Worm (Caenorhabditis elegans) whole organism, L2 larva: ENCODE results near the gene pptr-2.

ENCODE experiments used
- C34F6.9 ChIP-seq: fragments of 150-350 bp; optimal IDR thresholded peaks from 2 replicates; lab custom pipeline; 2014; ENCODE audit warnings: missing biosample characterization, missing genetic modification characterization
- F13H6.1 ChIP-seq: sonication (generic microtip); optimal IDR thresholded peaks from 2 replicates; lab custom pipeline; 2016; ENCODE audit warnings: missing genetic modification characterization, missing compliant biosample characterization
- R02D3.7 ChIP-seq: fragments of 150-350 bp; optimal IDR thresholded peaks from 2 replicates; lab custom pipeline; 2014; ENCODE audit warnings: missing biosample characterization, missing genetic modification characterization
- Y55F3AM.14 ChIP-seq: fragments of 200-800 bp; sonication (Bioruptor generic); optimal IDR thresholded peaks from 2 replicates; lab custom pipeline; 2018; ENCODE audit warnings: mild to moderate bottlenecking, missing genetic modification characterization, missing compliant biosample characterization
- ZK546.5 ChIP-seq: sonication (generic microtip); optimal IDR thresholded peaks from 2 replicates; lab custom pipeline; 2017; ENCODE audit warnings: missing biosample characterization, missing genetic modification characterization
- alr-1 ChIP-seq: fragments of 150-350 bp; optimal IDR thresholded peaks from 2 replicates; lab custom pipeline; 2014; ENCODE audit warnings: missing biosample characterization, missing genetic modification characterization
- aly-2 ChIP-seq: fragments of 150-350 bp; optimal IDR thresholded peaks from 2 replicates; lab custom pipeline; 2014; ENCODE audit warnings: missing biosample characterization, missing genetic modification characterization
- ama-1 ChIP-seq: fragments of 150-350 bp; optimal IDR thresholded peaks from 2 replicates; lab custom pipeline; 2018; ENCODE audit warnings: inconsistent platforms
- blmp-1 ChIP-seq: sonication (generic microtip); optimal IDR thresholded peaks from 2 replicates; lab custom pipeline; 2017; ENCODE audit warnings: missing genetic modification characterization, mild to moderate bottlenecking, missing compliant biosample characterization, antibody characterized with exemption, moderate library complexity; ENCODE audit not compliant: insufficient read depth
- ceh-82 ChIP-seq: fragments of 150-350 bp; optimal IDR thresholded peaks from 2 replicates; lab custom pipeline; 2014; ENCODE audit warnings: missing biosample characterization, missing genetic modification characterization
- crh-2 ChIP-seq: sonication (generic microtip); optimal IDR thresholded peaks from 2 replicates; lab custom pipeline; 2017; ENCODE audit warnings: missing biosample characterization, missing genetic modification characterization
- dmd-4 ChIP-seq: sonication (generic microtip); optimal IDR thresholded peaks from 2 replicates; lab custom pipeline; 2017; ENCODE audit warnings: missing biosample characterization, missing genetic modification characterization
- elt-1 ChIP-seq: fragments of 150-350 bp; optimal IDR thresholded peaks from 2 replicates; lab custom pipeline; 2014; ENCODE audit warnings: missing biosample characterization, missing genetic modification characterization
- elt-3 ChIP-seq: sonication (generic microtip); optimal IDR thresholded peaks from 2 replicates; lab custom pipeline; 2017; ENCODE audit warnings: missing biosample characterization, missing genetic modification characterization
- fos-1 ChIP-seq: fragments of 150-350 bp; optimal IDR thresholded peaks from 2 replicates; lab custom pipeline; 2014; ENCODE audit warnings: missing biosample characterization, missing genetic modification characterization
- gmeb-1 ChIP-seq: fragments of 150-350 bp; optimal IDR thresholded peaks from 2 replicates; lab custom pipeline; 2014; ENCODE audit warnings: missing biosample characterization, missing genetic modification characterization
- lin-13 ChIP-seq: fragments of 150-350 bp; optimal IDR thresholded peaks from 2 replicates; lab custom pipeline; 2014; ENCODE audit warnings: missing biosample characterization, missing genetic modification reagents, missing genetic modification characterization
- lin-39 ChIP-seq: fragments of 150-350 bp; optimal IDR thresholded peaks from 2 replicates; lab custom pipeline; 2014; ENCODE audit warnings: missing biosample characterization, missing genetic modification reagents, missing genetic modification characterization
- lsy-2 ChIP-seq, 2 experiments: fragments of 150-350 bp in 1 of 2; sonication (generic microtip) in 1 of 2; optimal IDR thresholded peaks; 2 replicates each; lab custom pipeline; 2014 to 2017; ENCODE audit warnings: missing biosample characterization in 2 of 2, missing genetic modification characterization in 2 of 2
- mab-5 ChIP-seq: fragments of 150-350 bp; optimal IDR thresholded peaks from 2 replicates; lab custom pipeline; 2014; ENCODE audit warnings: missing biosample characterization, missing genetic modification characterization
- mbf-1 ChIP-seq: sonication (generic microtip); optimal IDR thresholded peaks from 2 replicates; lab custom pipeline; 2017; ENCODE audit warnings: missing biosample characterization, missing genetic modification characterization
- nhr-10 ChIP-seq: sonication (generic microtip); optimal IDR thresholded peaks from 2 replicates; lab custom pipeline; 2017; ENCODE audit warnings: missing biosample characterization, missing genetic modification characterization
- nhr-12 ChIP-seq: fragments of 150-350 bp; optimal IDR thresholded peaks from 2 replicates; lab custom pipeline; 2014; ENCODE audit warnings: missing biosample characterization, missing genetic modification characterization
- nhr-129 ChIP-seq: fragments of 150-350 bp; optimal IDR thresholded peaks from 2 replicates; lab custom pipeline; 2014; ENCODE audit warnings: missing biosample characterization, missing genetic modification characterization
- nhr-21 ChIP-seq: fragments of 150-350 bp; optimal IDR thresholded peaks from 2 replicates; lab custom pipeline; 2014; ENCODE audit warnings: missing biosample characterization, missing genetic modification characterization
- nhr-237 ChIP-seq: fragments of 150-350 bp; optimal IDR thresholded peaks from 2 replicates; lab custom pipeline; 2014; ENCODE audit warnings: missing biosample characterization, missing genetic modification characterization
- nhr-25 ChIP-seq: fragments of 150-350 bp; sonication (generic microtip); optimal IDR thresholded peaks from 3 replicates; lab custom pipeline; 2014; ENCODE audit warnings: missing biosample characterization, missing genetic modification characterization
- peb-1 ChIP-seq: fragments of 150-350 bp; optimal IDR thresholded peaks from 2 replicates; lab custom pipeline; 2014; ENCODE audit warnings: missing biosample characterization, missing genetic modification characterization
- sma-3 ChIP-seq: sonication (generic microtip); optimal IDR thresholded peaks from 2 replicates; lab custom pipeline; 2016; ENCODE audit warnings: missing genetic modification reagents, missing genetic modification characterization, missing compliant biosample characterization
- sma-9 ChIP-seq, 2 experiments: fragments of 150-350 bp in 1 of 2; sonication (generic microtip) in 1 of 2; optimal IDR thresholded peaks; 2 replicates each; lab custom pipeline; 2014 to 2016; ENCODE audit warnings: missing genetic modification characterization in 2 of 2, mild to moderate bottlenecking in 1 of 2, missing biosample characterization in 1 of 2, missing compliant biosample characterization in 1 of 2, missing genetic modification reagents in 1 of 2, moderate library complexity in 1 of 2
- snpc-4 ChIP-seq: fragments of 150-350 bp; optimal IDR thresholded peaks from 2 replicates; lab custom pipeline; 2014; ENCODE audit warnings: missing biosample characterization, missing genetic modification characterization
- unc-39 ChIP-seq: fragments of 150-350 bp; optimal IDR thresholded peaks from 2 replicates; lab custom pipeline; 2014; ENCODE audit warnings: missing biosample characterization, missing genetic modification characterization
- unc-55 ChIP-seq: fragments of 150-350 bp; sonication (generic microtip); optimal IDR thresholded peaks from 3 replicates; lab custom pipeline; 2014; ENCODE audit warnings: missing biosample characterization, missing genetic modification reagents, missing genetic modification characterization
- zag-1 ChIP-seq: fragments of 150-350 bp; optimal IDR thresholded peaks from 2 replicates; lab custom pipeline; 2014; ENCODE audit warnings: missing biosample characterization, missing genetic modification characterization
- ztf-1 ChIP-seq: fragments of 200-800 bp; sonication (Bioruptor generic); conservative IDR thresholded peaks from 2 replicates; pipeline ENCODE4 v1.3.6; 2022; ENCODE audit warnings: missing genetic modification characterization, missing compliant biosample characterization
- ztf-11 ChIP-seq: sonication (generic microtip); optimal IDR thresholded peaks from 2 replicates; lab custom pipeline; 2017; ENCODE audit warnings: missing biosample characterization, missing genetic modification characterization
- ztf-4 ChIP-seq: fragments of 150-350 bp; optimal IDR thresholded peaks from 2 replicates; lab custom pipeline; 2014; ENCODE audit warnings: missing biosample characterization, missing genetic modification characterization

Gene pptr-2

DNA sequence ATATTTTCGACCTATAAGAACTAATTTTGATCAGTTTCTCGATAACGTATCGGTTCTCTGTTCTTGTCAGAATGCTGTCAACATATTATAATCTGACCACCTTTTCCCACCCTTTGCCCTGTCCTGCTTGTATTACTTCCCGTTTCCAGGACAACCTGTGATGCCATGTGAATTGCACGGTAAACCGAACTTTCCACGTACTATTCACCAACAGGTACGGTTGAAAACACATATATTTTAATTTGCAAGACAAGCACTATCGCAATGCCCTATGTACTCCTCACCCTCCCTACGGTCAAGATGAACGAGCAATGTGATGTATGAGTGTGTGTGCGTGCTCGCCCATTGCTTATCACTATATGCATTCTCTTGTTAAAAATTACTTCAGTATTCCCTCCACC is 25.6 kb downstream of the pptr-2 start:
- TF ChIP-seq sma-3 (no peak), sma-9 (GFP tag; optimal IDR thresholded peaks at IDR 0.05; lab: Kevin White, UChicago) (peak; percentile 32), sma-9 (tag; optimal IDR thresholded peaks at IDR 0.05; lab: Kevin White, UChicago) (no peak), aly-2 (tag; lab: Kevin White, UChicago) (no peak), fos-1 (tag; lab: Kevin White, UChicago) (peak; percentile 65), gmeb-1 (no peak)

DNA sequence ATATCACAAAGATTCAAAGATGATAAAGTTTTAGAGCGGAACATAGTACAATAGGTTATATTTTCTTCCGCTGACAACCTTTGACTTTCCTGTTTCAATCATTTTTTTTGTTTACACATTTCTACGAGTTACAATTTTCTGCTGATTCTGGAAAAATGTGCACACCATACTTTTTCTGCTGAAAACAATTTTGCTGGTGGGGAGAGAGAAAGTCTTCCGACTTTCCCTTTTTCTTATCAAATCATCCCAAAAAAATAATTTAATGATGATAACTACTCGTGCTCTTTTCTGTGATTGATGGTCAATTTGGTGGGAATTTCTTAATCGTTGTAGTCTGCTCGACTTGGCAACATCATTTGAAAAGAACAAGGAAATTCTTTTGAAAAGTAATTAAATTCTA is 27.1 kb downstream of the pptr-2 start:
- TF ChIP-seq fos-1 (tag; lab: Kevin White, UChicago) (peak; percentile 25), dmd-4 (tag; lab: Kevin White, UChicago) (no peak), lsy-2 (tag; optimal IDR thresholded peaks at IDR 0.05; lab: Kevin White, UChicago) (no peak), F13H6.1 (tag; lab: Kevin White, UChicago) (no peak), elt-1 (tag; lab: Kevin White, UChicago) (no peak), blmp-1 (tag; lab: Kevin White, UChicago) (peak; percentile 11)

ce11 chrV:11004094-11004493 is 30.6 kb downstream of the pptr-2 start:
- no peak for TF ChIP-seq crh-2 (tag; lab: Kevin White, UChicago)
- TF ChIP-seq nhr-10 (tag; lab: Kevin White, UChicago): no peak

- TF ChIP-seq aly-2 (tag; lab: Kevin White, UChicago) (no peak), dmd-4 (tag; lab: Kevin White, UChicago) (no peak), alr-1 (tag; lab: Kevin White, UChicago) (no peak), mbf-1 (tag; lab: Kevin White, UChicago) (no peak), unc-55 (GFP tag; lab: Kevin White, UChicago) (no peak), sma-3 (no peak), unc-39 (no peak), ama-1 (lab: Kevin White, UChicago) (no peak), elt-1 (tag; lab: Kevin White, UChicago) (no peak), nhr-12 (tag; lab: Kevin White, UChicago) (no peak), fos-1 (tag; lab: Kevin White, UChicago) (no peak), nhr-237 (no peak), R02D3.7 (tag; lab: Kevin White, UChicago) (no peak), ztf-4 (tag; lab: Kevin White, UChicago) (no peak)
Observed at ce11 chrV:11002434-11002833, 32.3 kb downstream of the pptr-2 start, which contains the start of gene F53B7.4. Gene F53B7.4, minus strand, starts transcription at chrV:11002534.

- TF ChIP-seq ztf-1 (GFP tag; lab: Robert Waterston, UW) (no peak), lsy-2 (tag; optimal IDR thresholded peaks at IDR 0.05; lab: Kevin White, UChicago) (peak; percentile 18 to 86), sma-9 (GFP tag; optimal IDR thresholded peaks at IDR 0.05; lab: Kevin White, UChicago) (peak; percentile 86), sma-9 (tag; optimal IDR thresholded peaks at IDR 0.05; lab: Kevin White, UChicago) (no peak), elt-3 (tag; lab: Kevin White, UChicago) (no peak), fos-1 (tag; lab: Kevin White, UChicago) (peak; percentile 38), Y55F3AM.14 (GFP tag; lab: Kevin White, UChicago) (no peak), lin-13 (GFP tag; lab: Kevin White, UChicago) (peak; percentile 75), ztf-11 (tag; lab: Kevin White, UChicago) (no peak), mab-5 (tag; lab: Kevin White, UChicago) (peak; percentile 52), snpc-4 (tag; lab: Kevin White, UChicago) (peak; percentile 57), gmeb-1 (peak; percentile 96), nhr-21 (tag; lab: Kevin White, UChicago) (peak; percentile 50), R02D3.7 (tag; lab: Kevin White, UChicago) (no peak), ama-1 (lab: Kevin White, UChicago) (no peak), ceh-82 (no peak), crh-2 (tag; lab: Kevin White, UChicago) (peak; percentile 79), unc-39 (no peak), nhr-129 (tag; lab: Kevin White, UChicago) (peak; percentile 58), C34F6.9 (tag; lab: Kevin White, UChicago) (peak; percentile 95), nhr-10 (tag; lab: Kevin White, UChicago) (no peak), dmd-4 (tag; lab: Kevin White, UChicago) (no peak), lin-39 (tag; lab: Kevin White, UChicago) (no peak), ZK546.5 (tag; lab: Kevin White, UChicago) (peak; percentile 6), unc-55 (GFP tag; lab: Kevin White, UChicago) (peak; percentile 91), nhr-25 (tag; lab: Kevin White, UChicago) (no peak), sma-3 (peak; percentile 41), blmp-1 (tag; lab: Kevin White, UChicago) (peak; percentile 48), zag-1 (tag; lab: Kevin White, UChicago) (no peak), peb-1 (tag; lab: Kevin White, UChicago) (no peak), nhr-237 (no peak), F13H6.1 (tag; lab: Kevin White, UChicago) (peak; percentile 32)
Observed at ce11 chrV:11000650-11001049, 34.1 kb downstream of the pptr-2 start, which contains the start of gene isy-1. Gene isy-1, minus strand, starts transcription at chrV:11000699.
